Worm (Caenorhabditis elegans): ENCODE results near the gene tost-1.

ce11 chrIII:4861744-4862401 is 16.2 kb downstream of the tost-1 start, which contains the start of the genes C35D10.10 and C35D10.5:
- TF ChIP-seq him-1 (tag; optimal IDR thresholded peaks at IDR 0.05) (no peak), W03F9.2 (tag; optimal IDR thresholded peaks at IDR 0.05) (no peak), dao-5 (tag; optimal IDR thresholded peaks at IDR 0.05) (no peak)

Data from whole organism, L4/young adult.